Fruit fly (Drosophila melanogaster) whole organism, prepupa: ENCODE measurements around the gene dsd.

ENCODE experiments used
- Blimp-1 ChIP-seq: fragments of 200-800 bp; sonication (Bioruptor generic); optimal IDR thresholded peaks from 3 replicates; lab custom pipeline; 2017; ENCODE audit warnings: missing biosample characterization, missing genetic modification characterization, mild to moderate bottlenecking, moderate library complexity, missing genetic modification reagents
- CG10631 ChIP-seq: fragments of 200-800 bp; sonication (Bioruptor generic); optimal IDR thresholded peaks from 2 replicates; lab custom pipeline; 2016; ENCODE audit warnings: missing biosample characterization, missing genetic modification characterization
- CG10669 ChIP-seq: fragments of 200-800 bp; sonication (Bioruptor generic); optimal IDR thresholded peaks from 3 replicates; lab custom pipeline; 2018; ENCODE audit warnings: missing biosample characterization, mild to moderate bottlenecking, missing genetic modification characterization, moderate library complexity
- CG11294 ChIP-seq: fragments of 200-800 bp; sonication (Bioruptor generic); IDR thresholded peaks from 2 replicates; pipeline ENCODE4 v1.3.6; 2022; ENCODE audit warnings: missing biosample characterization, missing genetic modification characterization
- CG11762 ChIP-seq: fragments of 200-800 bp; sonication (Bioruptor generic); optimal IDR thresholded peaks from 3 replicates; lab custom pipeline; 2016; ENCODE audit warnings: missing biosample characterization, missing genetic modification characterization; ENCODE audit not compliant: insufficient read depth
- CG11902 ChIP-seq: fragments of 200-800 bp; sonication (Bioruptor generic); optimal IDR thresholded peaks from 3 replicates; lab custom pipeline; 2016; ENCODE audit warnings: missing biosample characterization, missing genetic modification characterization
- CG16779 ChIP-seq: fragments of 200-800 bp; sonication (Bioruptor generic); optimal IDR thresholded peaks from 3 replicates; lab custom pipeline; 2017; ENCODE audit warnings: missing biosample characterization, mild to moderate bottlenecking, missing genetic modification characterization
- CG3032 ChIP-seq: fragments of 200-800 bp; optimal IDR thresholded peaks from 2 replicates; lab custom pipeline; 2019; ENCODE audit warnings: missing biosample characterization, mild to moderate bottlenecking, missing genetic modification characterization, moderate library complexity
- CG31627 ChIP-seq: fragments of 200-800 bp; sonication (Bioruptor generic); optimal IDR thresholded peaks from 3 replicates; lab custom pipeline; 2016; ENCODE audit warnings: missing biosample characterization, missing genetic modification characterization
- CG32006 ChIP-seq: fragments of 200-800 bp; sonication (Bioruptor generic); optimal IDR thresholded peaks from 3 replicates; lab custom pipeline; 2017; ENCODE audit warnings: missing biosample characterization, mild to moderate bottlenecking, missing genetic modification characterization
- CG34406 ChIP-seq: fragments of 200-800 bp; sonication (Bioruptor generic); optimal IDR thresholded peaks from 3 replicates; lab custom pipeline; 2016; ENCODE audit warnings: missing biosample characterization, missing genetic modification characterization
- CG3919 ChIP-seq: fragments of 200-800 bp; sonication (Bioruptor generic); optimal IDR thresholded peaks from 3 replicates; lab custom pipeline; 2016; ENCODE audit warnings: missing biosample characterization, missing genetic modification characterization
- CG4318 ChIP-seq: fragments of 200-800 bp; sonication (Bioruptor generic); optimal IDR thresholded peaks from 3 replicates; lab custom pipeline; 2017; ENCODE audit warnings: missing biosample characterization, mild to moderate bottlenecking, missing genetic modification characterization
- CG6163 ChIP-seq: fragments of 200-800 bp; sonication (Bioruptor generic); IDR thresholded peaks from 3 replicates; pipeline ENCODE4 v1.3.6; 2022; ENCODE audit warnings: missing biosample characterization, missing genetic modification characterization
- CG6276 ChIP-seq: fragments of 200-800 bp; sonication (Bioruptor generic); optimal IDR thresholded peaks from 2 replicates; lab custom pipeline; 2017; ENCODE audit warnings: missing biosample characterization, mild to moderate bottlenecking, missing genetic modification characterization
- CG6808 ChIP-seq: fragments of 200-800 bp; sonication (Bioruptor generic); optimal IDR thresholded peaks from 3 replicates; lab custom pipeline; 2017; ENCODE audit warnings: missing biosample characterization, missing genetic modification characterization, mild to moderate bottlenecking, moderate library complexity, missing genetic modification reagents
- CG6854 ChIP-seq: fragments of 200-800 bp; sonication (Bioruptor generic); optimal IDR thresholded peaks from 2 replicates; lab custom pipeline; 2017; ENCODE audit warnings: missing biosample characterization, mild to moderate bottlenecking, missing genetic modification characterization
- CG7368 ChIP-seq: fragments of 200-800 bp; sonication (Bioruptor generic); optimal IDR thresholded peaks from 3 replicates; lab custom pipeline; 2016; ENCODE audit warnings: missing biosample characterization, missing genetic modification characterization
- CG8119 ChIP-seq: fragments of 200-800 bp; sonication (Bioruptor generic); IDR thresholded peaks from 3 replicates; pipeline ENCODE4 v1.3.6; 2022; ENCODE audit warnings: missing biosample characterization, missing genetic modification characterization
- CG8632 ChIP-seq: fragments of 200-800 bp; sonication (Bioruptor generic); optimal IDR thresholded peaks from 3 replicates; lab custom pipeline; 2016; ENCODE audit warnings: missing biosample characterization, missing genetic modification characterization
- CG9139 ChIP-seq: fragments of 200-800 bp; sonication (Bioruptor generic); optimal IDR thresholded peaks from 3 replicates; lab custom pipeline; 2017; ENCODE audit warnings: missing biosample characterization, mild to moderate bottlenecking, missing genetic modification characterization
- Eip78C ChIP-seq: fragments of 200-800 bp; sonication (Bioruptor generic); peaks from one replicate; lab custom pipeline; 2016; ENCODE audit warnings: missing biosample characterization, missing genetic modification characterization
- Eip93F ChIP-seq: fragments of 200-800 bp; sonication (Bioruptor generic); optimal IDR thresholded peaks from 2 replicates; lab custom pipeline; 2016; ENCODE audit warnings: missing biosample characterization, mild to moderate bottlenecking, missing genetic modification characterization
- Gug ChIP-seq: fragments of 200-800 bp; sonication (Bioruptor generic); IDR thresholded peaks from 2 replicates; pipeline ENCODE4 v1.3.6; 2022; ENCODE audit warnings: missing biosample characterization, missing genetic modification characterization
- Hr38 ChIP-seq: sonication (Bioruptor generic); optimal IDR thresholded peaks from 2 replicates; lab custom pipeline; 2016; ENCODE audit warnings: missing biosample characterization, missing genetic modification characterization
- Hr39 ChIP-seq: fragments of 200-800 bp; sonication (Bioruptor generic); optimal IDR thresholded peaks from 2 replicates; lab custom pipeline; 2016; ENCODE audit warnings: missing biosample characterization, missing genetic modification characterization
- Hr4 ChIP-seq: fragments of 200-800 bp; sonication (Bioruptor generic); optimal IDR thresholded peaks from 3 replicates; lab custom pipeline; 2016; ENCODE audit warnings: missing biosample characterization, missing genetic modification characterization
- Met ChIP-seq: fragments of 200-800 bp; sonication (Bioruptor generic); optimal IDR thresholded peaks from 3 replicates; lab custom pipeline; 2016; ENCODE audit warnings: missing biosample characterization, missing genetic modification characterization
- OdsH ChIP-seq: fragments of 200-800 bp; sonication (Bioruptor generic); optimal IDR thresholded peaks from 3 replicates; lab custom pipeline; 2016; ENCODE audit warnings: missing biosample characterization, missing genetic modification characterization
- Smox ChIP-seq: fragments of 200-800 bp; sonication (Bioruptor generic); optimal IDR thresholded peaks from 3 replicates; lab custom pipeline; 2016; ENCODE audit warnings: missing biosample characterization, missing genetic modification characterization
- Sox102F ChIP-seq: fragments of 200-800 bp; sonication (Bioruptor generic); optimal IDR thresholded peaks from 2 replicates; lab custom pipeline; 2016; ENCODE audit warnings: missing biosample characterization, mild to moderate bottlenecking, missing genetic modification characterization
- Sox15 ChIP-seq: fragments of 200-800 bp; sonication (Bioruptor generic); optimal IDR thresholded peaks from 3 replicates; lab custom pipeline; 2016; ENCODE audit warnings: missing biosample characterization, missing genetic modification characterization
- achi ChIP-seq: fragments of 200-800 bp; sonication (Bioruptor generic); optimal IDR thresholded peaks from 3 replicates; lab custom pipeline; 2016; ENCODE audit warnings: missing biosample characterization, missing genetic modification characterization
- cyc ChIP-seq: fragments of 200-800 bp; sonication (Bioruptor generic); optimal IDR thresholded peaks from 3 replicates; lab custom pipeline; 2016; ENCODE audit warnings: missing biosample characterization, missing genetic modification characterization
- dac ChIP-seq: fragments of 200-800 bp; sonication (Bioruptor generic); optimal IDR thresholded peaks from 2 replicates; lab custom pipeline; 2017; ENCODE audit warnings: missing biosample characterization, mild to moderate bottlenecking, missing genetic modification characterization
- eg ChIP-seq: fragments of 200-800 bp; sonication (Bioruptor generic); IDR thresholded peaks from 3 replicates; pipeline ENCODE4 v1.3.6; 2022; ENCODE audit warnings: missing biosample characterization, missing genetic modification characterization
- esn ChIP-seq: fragments of 200-800 bp; sonication (Bioruptor generic); optimal IDR thresholded peaks from 2 replicates; lab custom pipeline; 2016; ENCODE audit warnings: missing biosample characterization, mild to moderate bottlenecking, missing genetic modification characterization, moderate library complexity
- fd59A ChIP-seq: fragments of 200-800 bp; sonication (Bioruptor generic); optimal IDR thresholded peaks from 2 replicates; lab custom pipeline; 2017; ENCODE audit warnings: missing biosample characterization, mild to moderate bottlenecking, missing genetic modification characterization, missing genetic modification reagents
- fd85E ChIP-seq: fragments of 200-800 bp; sonication (Bioruptor generic); optimal IDR thresholded peaks from 3 replicates; lab custom pipeline; 2016; ENCODE audit warnings: missing biosample characterization, missing genetic modification characterization
- fkh ChIP-seq: fragments of 200-800 bp; sonication (Bioruptor generic); optimal IDR thresholded peaks from 3 replicates; lab custom pipeline; 2017; ENCODE audit warnings: missing biosample characterization, mild to moderate bottlenecking, missing genetic modification characterization, moderate library complexity
- lz ChIP-seq: fragments of 200-800 bp; sonication (Bioruptor generic); optimal IDR thresholded peaks from 3 replicates; lab custom pipeline; 2016; ENCODE audit warnings: missing biosample characterization, missing genetic modification characterization
- salr ChIP-seq, 2 experiments: fragments of 200-800 bp; sonication (Bioruptor generic); optimal IDR thresholded peaks; 3 replicates each; lab custom pipeline; 2016 to 2018; ENCODE audit warnings: missing biosample characterization in 2 of 2, missing genetic modification characterization in 2 of 2, mild to moderate bottlenecking in 1 of 2
- spab ChIP-seq: fragments of 200-800 bp; sonication (Bioruptor generic); optimal IDR thresholded peaks from 2 replicates; lab custom pipeline; 2017; ENCODE audit warnings: missing biosample characterization, mild to moderate bottlenecking, missing genetic modification characterization, missing genetic modification reagents
- ss ChIP-seq, 2 experiments: fragments of 200-800 bp; sonication (Bioruptor generic); optimal IDR thresholded peaks; 2 replicates in 1 of 2; 3 replicates in 1 of 2; lab custom pipeline; 2017 to 2018; ENCODE audit warnings: mild to moderate bottlenecking in 2 of 2, missing biosample characterization in 2 of 2, missing genetic modification characterization in 2 of 2, moderate library complexity in 1 of 2
- svp ChIP-seq: fragments of 200-800 bp; sonication (Bioruptor generic); peaks from one replicate; lab custom pipeline; 2016; ENCODE audit warnings: missing biosample characterization, missing genetic modification characterization
- topi ChIP-seq: fragments of 200-800 bp; sonication (Bioruptor generic); optimal IDR thresholded peaks from 3 replicates; lab custom pipeline; 2016; ENCODE audit warnings: missing biosample characterization, missing genetic modification characterization
- vri ChIP-seq: fragments of 200-800 bp; sonication (Bioruptor generic); optimal IDR thresholded peaks from 3 replicates; lab custom pipeline; 2016; ENCODE audit warnings: missing biosample characterization, mild to moderate bottlenecking, missing genetic modification characterization

The dsd gene

DNA sequence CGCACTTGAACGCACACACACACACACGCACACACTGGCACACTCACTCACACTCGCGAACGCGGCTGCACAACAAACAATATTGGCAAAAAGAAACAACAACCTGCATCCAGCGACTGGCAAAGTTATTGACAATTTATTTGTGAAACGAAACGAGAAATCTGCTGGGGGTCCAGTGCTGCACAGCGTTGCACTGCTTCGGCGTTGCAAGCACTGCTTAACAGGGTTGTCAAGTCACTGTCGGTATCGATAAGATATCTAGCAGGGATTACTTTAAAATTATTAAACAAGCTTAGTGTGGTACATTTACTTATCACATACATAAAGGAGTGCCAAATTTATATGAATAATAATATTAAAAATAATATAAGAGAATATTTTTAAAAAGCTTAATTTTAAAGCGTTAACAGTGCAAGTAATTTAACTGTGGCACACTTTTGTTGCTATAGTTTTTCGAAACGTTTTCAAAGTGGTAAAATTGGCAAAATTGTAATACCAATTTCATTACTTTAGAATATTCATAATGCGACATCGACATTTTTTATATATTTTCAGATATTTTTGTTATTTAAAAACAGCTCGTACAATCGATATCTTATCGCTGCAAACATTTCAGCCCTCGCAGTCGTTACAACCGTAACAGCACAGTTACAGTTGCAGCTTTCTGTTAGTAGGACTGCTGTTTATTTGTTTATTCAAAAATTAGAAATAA lies at the start of gene dsd, which contains the start of gene Tusp (continued):
- TF ChIP-seq CG32006 (GFP tag; lab: Kevin White, UChicago), result peak; percentile 71
- peak; percentile 83 for TF ChIP-seq Eip78C
- peak; percentile 76 for TF ChIP-seq Hr39
- TF ChIP-seq Hr38 (GFP tag; lab: Kevin White, UChicago), result no peak
- peak; percentile 17 for TF ChIP-seq spab (GFP tag; lab: Kevin White, UChicago)
- TF ChIP-seq CG4318 (GFP tag; lab: Kevin White, UChicago), result peak; percentile 56
- peak; percentile 29 for TF ChIP-seq fd59A (GFP tag; lab: Kevin White, UChicago)
- peak; percentile 58 for TF ChIP-seq achi (GFP tag; lab: Kevin White, UChicago)
- TF ChIP-seq dac (GFP tag; lab: Kevin White, UChicago), result peak; percentile 48

DNA sequence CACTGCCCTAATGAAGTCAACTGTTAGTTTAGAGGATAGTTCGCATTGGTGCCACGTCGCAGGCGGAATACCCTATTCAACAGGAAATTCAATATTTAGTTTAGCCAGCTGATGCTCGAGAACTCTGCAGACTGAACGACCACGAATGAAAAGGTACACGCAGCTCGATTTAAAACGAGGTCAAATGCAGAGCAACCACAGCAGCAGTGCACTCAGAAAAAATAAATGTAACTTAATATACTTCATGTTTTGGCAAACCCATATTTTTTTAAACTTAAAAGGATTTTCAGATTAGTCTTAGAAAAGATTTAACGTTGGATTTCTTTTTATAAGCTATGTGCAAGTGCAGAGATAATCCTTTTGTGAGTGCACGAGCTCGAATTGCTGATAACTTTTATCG lies 47.9 kb upstream of the dsd start:
- peak; percentile 34 for TF ChIP-seq CG10669 (GFP tag; lab: Kevin White, UChicago)
- peak; percentile 62 for TF ChIP-seq svp
- TF ChIP-seq cyc (GFP tag; lab: Kevin White, UChicago), result no peak
- no peak for TF ChIP-seq fd59A (GFP tag; lab: Kevin White, UChicago)
- no peak; the same call in 1 of the 2 replicates for TF ChIP-seq CG11294
- no peak for TF ChIP-seq Sox15 (GFP tag; lab: Kevin White, UChicago)
- no peak for TF ChIP-seq CG6808 (GFP tag; lab: Kevin White, UChicago)
- TF ChIP-seq vri (GFP tag; lab: Kevin White, UChicago), result no peak
- TF ChIP-seq CG32006 (GFP tag; lab: Kevin White, UChicago), result peak; percentile 58
- TF ChIP-seq CG6163 (GFP tag; lab: Robert Waterston, UW), result peak; percentile 75
- no peak for TF ChIP-seq CG7368 (GFP tag; lab: Kevin White, UChicago)
- no peak for TF ChIP-seq CG11902 (GFP tag; lab: Kevin White, UChicago)
- TF ChIP-seq CG4318 (GFP tag; lab: Kevin White, UChicago), result no peak
- no peak for TF ChIP-seq fkh (GFP tag; lab: Kevin White, UChicago)
- TF ChIP-seq Hr39, result no peak
- no peak for TF ChIP-seq topi (GFP tag; lab: Kevin White, UChicago)
- TF ChIP-seq Met (GFP tag; lab: Kevin White, UChicago), result no peak
- TF ChIP-seq CG6854 (GFP tag; lab: Kevin White, UChicago), result no peak
- TF ChIP-seq Hr4 (GFP tag; lab: Kevin White, UChicago), result peak; percentile 37
- no peak for TF ChIP-seq Blimp-1
- peak; percentile 46 for TF ChIP-seq OdsH (GFP tag; lab: Kevin White, UChicago)
- TF ChIP-seq CG16779 (tag; lab: Kevin White, UChicago), result no peak
- no peak for TF ChIP-seq esn (GFP tag; lab: Kevin White, UChicago)
- no peak for TF ChIP-seq Sox102F (GFP tag; lab: Kevin White, UChicago)
- peak; percentile 11 for TF ChIP-seq CG11762 (GFP tag; lab: Kevin White, UChicago)
- peak; percentile 69; the same call in 2 of the 3 replicates for TF ChIP-seq eg (GFP tag; lab: Robert Waterston, UW)
- TF ChIP-seq CG8632 (GFP tag; lab: Kevin White, UChicago), result peak; percentile 10
- TF ChIP-seq Hr38 (GFP tag; lab: Kevin White, UChicago), result no peak
- no peak for TF ChIP-seq CG9139
- no peak for TF ChIP-seq CG3032 (tag; lab: Kevin White, UChicago)
- peak; percentile 42 for TF ChIP-seq achi (GFP tag; lab: Kevin White, UChicago)
- TF ChIP-seq CG6276 (GFP tag; lab: Kevin White, UChicago), result peak; percentile 57
- TF ChIP-seq spab (GFP tag; lab: Kevin White, UChicago), result no peak
- TF ChIP-seq CG10631 (GFP tag; lab: Kevin White, UChicago), result no peak
- peak; percentile 69 for TF ChIP-seq Eip78C
- no peak for TF ChIP-seq Gug (GFP tag; lab: Robert Waterston, UW)
- no peak for TF ChIP-seq CG34406 (GFP tag; lab: Kevin White, UChicago)
- TF ChIP-seq salr (GFP tag; optimal IDR thresholded peaks at IDR 0.05; lab: Kevin White, UChicago), result peak in 1 of 2 experiments; percentile 25
- peak; percentile 10 for TF ChIP-seq lz (GFP tag; lab: Kevin White, UChicago)
- no peak for TF ChIP-seq CG31627 (GFP tag; lab: Kevin White, UChicago)
- peak; percentile 2 for TF ChIP-seq Smox
- TF ChIP-seq ss (GFP tag; optimal IDR thresholded peaks at IDR 0.05; lab: Kevin White, UChicago), result no peak
- TF ChIP-seq dac (GFP tag; lab: Kevin White, UChicago), result peak; percentile 10
- peak; percentile 26 for TF ChIP-seq CG3919 (GFP tag; lab: Kevin White, UChicago)
- TF ChIP-seq CG8119 (GFP tag; lab: Robert Waterston, UW), result peak; percentile 35; the same call in 1 of the 3 replicates
- TF ChIP-seq fd85E (GFP tag; lab: Kevin White, UChicago), result no peak
- no peak for TF ChIP-seq Eip93F (GFP tag; lab: Kevin White, UChicago)
